Fruit fly (Drosophila melanogaster): ENCODE results near the gene Pvf3.

- no peak for TF ChIP-seq achi (GFP tag; optimal IDR thresholded peaks at IDR 0.05)
- no peak for TF ChIP-seq lz (GFP tag; optimal IDR thresholded peaks at IDR 0.05)
- TF ChIP-seq salr (GFP tag; optimal IDR thresholded peaks at IDR 0.05) = no peak
- no peak for TF ChIP-seq CG16779 (tag; optimal IDR thresholded peaks at IDR 0.05)
- TF ChIP-seq CG8119 (GFP tag; IDR thresholded peaks at IDR 0.05) = no peak
- TF ChIP-seq Sox102F (GFP tag; optimal IDR thresholded peaks at IDR 0.05) = no peak
- TF ChIP-seq CG6808 (GFP tag; optimal IDR thresholded peaks at IDR 0.05) = no peak
- no peak for TF ChIP-seq fd85E (GFP tag; optimal IDR thresholded peaks at IDR 0.05)
- no peak for TF ChIP-seq CG3032 (tag; optimal IDR thresholded peaks at IDR 0.05)
- no peak for TF ChIP-seq ss (GFP tag; optimal IDR thresholded peaks at IDR 0.05)
Observed at dm6 chr2L:7060751-7061150, 96.7 kb downstream of the Pvf3 start, which contains the start of gene Mst27D.
